Fruit fly (Drosophila melanogaster) Kc167 (cell line): ENCODE data around the gene CG11131.

Source experiments
- Myc ChIP-seq: fragments of >200 bp; optimal IDR thresholded peaks from 2 replicates; lab custom pipeline; 2017; ENCODE audit warnings: missing external identifiers
- Sin3A ChIP-seq: fragments of >200 bp; optimal IDR thresholded peaks from 2 replicates; lab custom pipeline; 2018; ENCODE audit warnings: missing external identifiers
- h ChIP-seq: fragments of >200 bp; optimal IDR thresholded peaks from 3 replicates; lab custom pipeline; 2018; ENCODE audit warnings: missing external identifiers
- insv ChIP-seq: fragments of >200 bp; optimal IDR thresholded peaks from 3 replicates; lab custom pipeline; 2018; ENCODE audit warnings: missing external identifiers
- psq ChIP-seq: fragments of >200 bp; optimal IDR thresholded peaks from 2 replicates; lab custom pipeline; 2017; ENCODE audit warnings: missing external identifiers
- ttk ChIP-seq: sonication (Bioruptor generic); optimal IDR thresholded peaks from 2 replicates; lab custom pipeline; 2017; ENCODE audit warnings: missing external identifiers

DNA sequence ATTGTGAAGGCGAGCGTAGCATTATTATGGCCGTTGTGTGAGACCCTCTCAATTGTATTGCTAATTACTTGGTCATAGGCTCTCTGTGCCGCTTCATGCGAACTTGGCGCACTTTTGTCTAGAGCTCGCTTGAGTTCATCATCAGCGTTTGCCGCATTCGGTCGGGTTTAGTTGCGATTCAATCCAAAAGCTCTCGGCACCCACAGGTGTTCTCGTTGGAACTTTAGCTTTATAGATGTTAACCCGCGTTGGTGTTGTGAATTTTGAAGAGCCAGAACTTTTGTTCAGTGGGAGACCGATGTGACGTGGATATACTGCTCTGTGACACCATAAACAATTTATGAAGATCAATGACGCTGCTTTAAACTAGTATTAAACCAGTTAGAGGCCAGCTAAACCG lies 17.6 kb upstream of the CG11131 start, which contains the start of gene slif:
- TF ChIP-seq h (no peak), psq (no peak), Sin3A (lab: Kevin White, UChicago) (no peak), insv (lab: Kevin White, UChicago) (no peak), Myc (no peak), ttk (no peak)
